Worm (Caenorhabditis elegans): ENCODE data around the gene srbc-7.

DNA sequence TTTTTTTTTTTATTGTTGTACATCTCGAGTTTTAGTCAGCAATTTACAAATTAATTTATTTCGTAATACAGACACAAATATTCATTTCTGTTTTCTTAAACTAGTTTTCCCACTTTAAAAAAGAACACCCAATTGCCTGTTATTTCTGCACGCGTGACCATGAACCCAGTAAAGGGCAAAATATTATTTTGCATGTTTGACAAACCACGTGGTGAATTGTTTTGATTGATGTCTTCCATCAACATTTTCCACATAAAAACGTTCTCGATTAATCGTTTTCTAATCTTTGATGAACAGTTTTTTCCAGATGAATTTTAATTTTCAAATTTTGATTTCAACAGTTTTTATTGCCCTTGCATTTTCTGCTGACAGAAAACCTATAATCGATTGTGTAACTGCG, 38.3 kb upstream of the srbc-7 start, which contains the start of gene C54F6.18:
- TF ChIP-seq F13C5.2 (tag; optimal IDR thresholded peaks at IDR 0.05) (no peak), ama-1 (optimal IDR thresholded peaks at IDR 0.05) (no peak), tra-4 (tag; optimal IDR thresholded peaks at IDR 0.05) (no peak), flt-1 (GFP tag; IDR thresholded peaks at IDR 0.05) (no peak), hmbx-1 (tag; optimal IDR thresholded peaks at IDR 0.05) (no peak), hnd-1 (tag; optimal IDR thresholded peaks at IDR 0.05) (no peak), tbx-11 (GFP tag; IDR thresholded peaks at IDR 0.05) (no peak), tbx-37 (GFP tag; conservative IDR thresholded peaks at IDR 0.05) (no peak), ceh-13 (GFP tag; optimal IDR thresholded peaks at IDR 0.05) (no peak)
